Fruit fly (Drosophila melanogaster): Measurements from ENCODE around the gene CG9609.

DNA sequence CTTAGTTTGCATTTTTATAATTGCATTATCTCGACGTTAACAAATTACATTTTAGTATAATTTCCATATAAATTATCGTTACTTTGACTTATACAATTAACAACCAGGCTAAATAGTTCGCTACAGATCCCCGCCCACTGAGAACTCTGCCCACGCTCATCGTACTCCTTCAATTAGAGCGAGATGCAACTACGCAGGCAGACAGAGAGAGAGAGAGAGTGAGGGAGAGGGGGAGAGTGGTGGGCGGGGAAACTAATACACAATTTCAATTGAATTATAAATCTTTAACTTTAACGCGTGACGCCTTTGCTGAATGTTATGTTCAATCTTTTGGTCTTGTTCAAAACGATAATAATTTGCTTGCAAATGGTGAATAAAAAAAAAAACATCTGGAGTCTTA, 11.4 kb upstream of the CG9609 start:
- TF ChIP-seq usp (GFP tag; optimal IDR thresholded peaks at IDR 0.05) (no peak), Dll (optimal IDR thresholded peaks at IDR 0.05) (no peak), pan (optimal IDR thresholded peaks at IDR 0.05) (no peak)

Measured in whole organism.